Worm (Caenorhabditis elegans) whole organism, L2 larva: Measurements from ENCODE around the gene clec-78.

ENCODE experiments used
- C34F6.9 ChIP-seq: fragments of 150-350 bp; optimal IDR thresholded peaks from 2 replicates; lab custom pipeline; 2014; ENCODE audit warnings: missing biosample characterization, missing genetic modification characterization
- F13H6.1 ChIP-seq: sonication (generic microtip); optimal IDR thresholded peaks from 2 replicates; lab custom pipeline; 2016; ENCODE audit warnings: missing genetic modification characterization, missing compliant biosample characterization
- R02D3.7 ChIP-seq: fragments of 150-350 bp; optimal IDR thresholded peaks from 2 replicates; lab custom pipeline; 2014; ENCODE audit warnings: missing biosample characterization, missing genetic modification characterization
- Y55F3AM.14 ChIP-seq: fragments of 200-800 bp; sonication (Bioruptor generic); optimal IDR thresholded peaks from 2 replicates; lab custom pipeline; 2018; ENCODE audit warnings: mild to moderate bottlenecking, missing genetic modification characterization, missing compliant biosample characterization
- ZK546.5 ChIP-seq: sonication (generic microtip); optimal IDR thresholded peaks from 2 replicates; lab custom pipeline; 2017; ENCODE audit warnings: missing biosample characterization, missing genetic modification characterization
- alr-1 ChIP-seq: fragments of 150-350 bp; optimal IDR thresholded peaks from 2 replicates; lab custom pipeline; 2014; ENCODE audit warnings: missing biosample characterization, missing genetic modification characterization
- aly-2 ChIP-seq: fragments of 150-350 bp; optimal IDR thresholded peaks from 2 replicates; lab custom pipeline; 2014; ENCODE audit warnings: missing biosample characterization, missing genetic modification characterization
- ama-1 ChIP-seq: fragments of 150-350 bp; optimal IDR thresholded peaks from 2 replicates; lab custom pipeline; 2018; ENCODE audit warnings: inconsistent platforms
- blmp-1 ChIP-seq: sonication (generic microtip); optimal IDR thresholded peaks from 2 replicates; lab custom pipeline; 2017; ENCODE audit warnings: missing genetic modification characterization, mild to moderate bottlenecking, missing compliant biosample characterization, antibody characterized with exemption, moderate library complexity; ENCODE audit not compliant: insufficient read depth
- ceh-16 ChIP-seq: fragments of 150-350 bp; optimal IDR thresholded peaks from 2 replicates; lab custom pipeline; 2014; ENCODE audit warnings: missing biosample characterization, missing genetic modification characterization
- ceh-82 ChIP-seq: fragments of 150-350 bp; optimal IDR thresholded peaks from 2 replicates; lab custom pipeline; 2014; ENCODE audit warnings: missing biosample characterization, missing genetic modification characterization
- crh-2 ChIP-seq: sonication (generic microtip); optimal IDR thresholded peaks from 2 replicates; lab custom pipeline; 2017; ENCODE audit warnings: missing biosample characterization, missing genetic modification characterization
- dmd-4 ChIP-seq: sonication (generic microtip); optimal IDR thresholded peaks from 2 replicates; lab custom pipeline; 2017; ENCODE audit warnings: missing biosample characterization, missing genetic modification characterization
- egl-27 ChIP-seq: sonication (generic microtip); optimal IDR thresholded peaks from 3 replicates; lab custom pipeline; 2017; ENCODE audit warnings: missing biosample characterization, missing genetic modification reagents, missing genetic modification characterization
- elt-1 ChIP-seq: fragments of 150-350 bp; optimal IDR thresholded peaks from 2 replicates; lab custom pipeline; 2014; ENCODE audit warnings: missing biosample characterization, missing genetic modification characterization
- elt-3 ChIP-seq: sonication (generic microtip); optimal IDR thresholded peaks from 2 replicates; lab custom pipeline; 2017; ENCODE audit warnings: missing biosample characterization, missing genetic modification characterization
- fos-1 ChIP-seq: fragments of 150-350 bp; optimal IDR thresholded peaks from 2 replicates; lab custom pipeline; 2014; ENCODE audit warnings: missing biosample characterization, missing genetic modification characterization
- gmeb-1 ChIP-seq: fragments of 150-350 bp; optimal IDR thresholded peaks from 2 replicates; lab custom pipeline; 2014; ENCODE audit warnings: missing biosample characterization, missing genetic modification characterization
- lin-11 ChIP-seq: fragments of 150-350 bp; sonication (generic microtip); optimal IDR thresholded peaks from 2 replicates; lab custom pipeline; 2014; ENCODE audit warnings: missing biosample characterization, missing genetic modification characterization, inconsistent platforms, mixed read lengths
- lin-13 ChIP-seq: fragments of 150-350 bp; optimal IDR thresholded peaks from 2 replicates; lab custom pipeline; 2014; ENCODE audit warnings: missing biosample characterization, missing genetic modification reagents, missing genetic modification characterization
- lin-39 ChIP-seq: fragments of 150-350 bp; optimal IDR thresholded peaks from 2 replicates; lab custom pipeline; 2014; ENCODE audit warnings: missing biosample characterization, missing genetic modification reagents, missing genetic modification characterization
- lsy-2 ChIP-seq, 2 experiments: fragments of 150-350 bp in 1 of 2; sonication (generic microtip) in 1 of 2; optimal IDR thresholded peaks; 2 replicates each; lab custom pipeline; 2014 to 2017; ENCODE audit warnings: missing biosample characterization in 2 of 2, missing genetic modification characterization in 2 of 2
- mab-5 ChIP-seq: fragments of 150-350 bp; optimal IDR thresholded peaks from 2 replicates; lab custom pipeline; 2014; ENCODE audit warnings: missing biosample characterization, missing genetic modification characterization
- mbf-1 ChIP-seq: sonication (generic microtip); optimal IDR thresholded peaks from 2 replicates; lab custom pipeline; 2017; ENCODE audit warnings: missing biosample characterization, missing genetic modification characterization
- mdl-1 ChIP-seq, 2 experiments: fragments of 150-350 bp in 1 of 2; sonication (generic microtip) in 1 of 2; optimal IDR thresholded peaks; 2 replicates each; lab custom pipeline; 2017; ENCODE audit warnings: missing biosample characterization in 2 of 2, missing genetic modification characterization in 2 of 2
- nhr-10 ChIP-seq: sonication (generic microtip); optimal IDR thresholded peaks from 2 replicates; lab custom pipeline; 2017; ENCODE audit warnings: missing biosample characterization, missing genetic modification characterization
- nhr-11 ChIP-seq: fragments of 150-350 bp; optimal IDR thresholded peaks from 2 replicates; lab custom pipeline; 2014; ENCODE audit warnings: missing biosample characterization, missing genetic modification characterization
- nhr-12 ChIP-seq: fragments of 150-350 bp; optimal IDR thresholded peaks from 2 replicates; lab custom pipeline; 2014; ENCODE audit warnings: missing biosample characterization, missing genetic modification characterization
- nhr-129 ChIP-seq: fragments of 150-350 bp; optimal IDR thresholded peaks from 2 replicates; lab custom pipeline; 2014; ENCODE audit warnings: missing biosample characterization, missing genetic modification characterization
- nhr-21 ChIP-seq: fragments of 150-350 bp; optimal IDR thresholded peaks from 2 replicates; lab custom pipeline; 2014; ENCODE audit warnings: missing biosample characterization, missing genetic modification characterization
- nhr-23 ChIP-seq: fragments of 150-350 bp; optimal IDR thresholded peaks from 2 replicates; lab custom pipeline; 2014; ENCODE audit warnings: missing biosample characterization, missing genetic modification reagents, missing genetic modification characterization
- nhr-237 ChIP-seq: fragments of 150-350 bp; optimal IDR thresholded peaks from 2 replicates; lab custom pipeline; 2014; ENCODE audit warnings: missing biosample characterization, missing genetic modification characterization
- nhr-25 ChIP-seq: fragments of 150-350 bp; sonication (generic microtip); optimal IDR thresholded peaks from 3 replicates; lab custom pipeline; 2014; ENCODE audit warnings: missing biosample characterization, missing genetic modification characterization
- nhr-6 ChIP-seq: fragments of 150-350 bp; optimal IDR thresholded peaks from 2 replicates; lab custom pipeline; 2014; ENCODE audit warnings: missing biosample characterization, missing genetic modification characterization
- nhr-77 ChIP-seq: fragments of 150-350 bp; optimal IDR thresholded peaks from 2 replicates; lab custom pipeline; 2014; ENCODE audit warnings: missing biosample characterization, missing genetic modification characterization
- peb-1 ChIP-seq: fragments of 150-350 bp; optimal IDR thresholded peaks from 2 replicates; lab custom pipeline; 2014; ENCODE audit warnings: missing biosample characterization, missing genetic modification characterization
- sem-4 ChIP-seq: fragments of 150-350 bp; optimal IDR thresholded peaks from 2 replicates; lab custom pipeline; 2014; ENCODE audit warnings: missing biosample characterization, missing genetic modification reagents, missing genetic modification characterization
- skn-1 ChIP-seq: sonication (generic microtip); optimal IDR thresholded peaks from 2 replicates; lab custom pipeline; 2017; ENCODE audit warnings: missing biosample characterization, missing genetic modification characterization
- sma-3 ChIP-seq: sonication (generic microtip); optimal IDR thresholded peaks from 2 replicates; lab custom pipeline; 2016; ENCODE audit warnings: missing genetic modification reagents, missing genetic modification characterization, missing compliant biosample characterization
- sma-9 ChIP-seq, 2 experiments: fragments of 150-350 bp in 1 of 2; sonication (generic microtip) in 1 of 2; optimal IDR thresholded peaks; 2 replicates each; lab custom pipeline; 2014 to 2016; ENCODE audit warnings: missing genetic modification characterization in 2 of 2, mild to moderate bottlenecking in 1 of 2, missing biosample characterization in 1 of 2, missing compliant biosample characterization in 1 of 2, missing genetic modification reagents in 1 of 2, moderate library complexity in 1 of 2
- snpc-4 ChIP-seq: fragments of 150-350 bp; optimal IDR thresholded peaks from 2 replicates; lab custom pipeline; 2014; ENCODE audit warnings: missing biosample characterization, missing genetic modification characterization
- unc-39 ChIP-seq: fragments of 150-350 bp; optimal IDR thresholded peaks from 2 replicates; lab custom pipeline; 2014; ENCODE audit warnings: missing biosample characterization, missing genetic modification characterization
- unc-55 ChIP-seq: fragments of 150-350 bp; sonication (generic microtip); optimal IDR thresholded peaks from 3 replicates; lab custom pipeline; 2014; ENCODE audit warnings: missing biosample characterization, missing genetic modification reagents, missing genetic modification characterization
- unc-62 ChIP-seq: fragments of 150-350 bp; optimal IDR thresholded peaks from 2 replicates; lab custom pipeline; 2014; ENCODE audit warnings: missing biosample characterization, missing genetic modification reagents, missing genetic modification characterization
- zag-1 ChIP-seq: fragments of 150-350 bp; optimal IDR thresholded peaks from 2 replicates; lab custom pipeline; 2014; ENCODE audit warnings: missing biosample characterization, missing genetic modification characterization
- ztf-1 ChIP-seq: fragments of 200-800 bp; sonication (Bioruptor generic); conservative IDR thresholded peaks from 2 replicates; pipeline ENCODE4 v1.3.6; 2022; ENCODE audit warnings: missing genetic modification characterization, missing compliant biosample characterization
- ztf-11 ChIP-seq: sonication (generic microtip); optimal IDR thresholded peaks from 2 replicates; lab custom pipeline; 2017; ENCODE audit warnings: missing biosample characterization, missing genetic modification characterization
- ztf-4 ChIP-seq: fragments of 150-350 bp; optimal IDR thresholded peaks from 2 replicates; lab custom pipeline; 2014; ENCODE audit warnings: missing biosample characterization, missing genetic modification characterization

clec-78 gene

DNA sequence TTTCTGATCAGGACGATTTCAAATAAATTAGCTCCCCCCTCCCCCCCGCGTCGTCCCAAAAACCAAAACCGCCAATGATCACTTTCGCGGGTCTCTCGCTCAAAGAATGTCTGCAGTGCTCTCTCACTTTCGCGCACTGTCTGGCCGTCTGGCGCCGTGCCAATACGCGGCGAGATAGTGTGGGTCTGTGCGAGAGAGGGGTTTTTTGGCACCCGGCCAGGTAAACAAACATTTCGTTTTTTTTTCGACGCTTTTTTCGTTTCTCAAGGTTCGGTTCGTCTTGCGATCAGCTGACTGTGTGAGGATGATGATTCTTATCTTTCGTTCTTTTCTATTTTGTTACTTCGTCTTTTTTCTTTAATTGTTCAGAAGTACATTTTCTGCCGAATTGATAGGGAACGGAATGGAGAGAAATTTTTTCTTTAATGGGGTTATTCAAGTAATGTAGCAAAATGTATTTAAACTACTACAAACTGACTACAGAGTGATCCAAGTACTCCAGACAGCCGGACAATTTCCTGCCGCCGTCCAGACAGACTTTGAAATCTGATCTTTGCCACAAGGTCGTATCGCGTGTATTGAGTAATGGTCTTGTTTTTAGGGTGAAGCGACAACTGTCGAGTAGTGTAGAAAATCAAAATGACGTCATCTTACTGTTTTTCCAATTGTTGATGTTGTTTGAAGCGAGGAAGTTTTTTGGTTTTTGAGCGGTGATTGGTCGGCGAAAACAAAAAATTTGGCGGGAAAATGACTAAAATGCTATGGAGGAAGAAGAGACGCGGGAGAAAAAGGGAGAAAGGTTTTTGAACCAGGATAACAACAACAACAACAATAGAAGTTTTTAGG lies 35.5 kb downstream of the clec-78 start (continued):
- TF ChIP-seq peb-1 (tag; lab: Kevin White, UChicago) (no peak), nhr-21 (tag; lab: Kevin White, UChicago) (peak; percentile 19), nhr-129 (peak; percentile 51), mab-5 (tag; lab: Kevin White, UChicago) (peak; percentile 6), blmp-1 (tag; lab: Kevin White, UChicago) (peak; percentile 32), F13H6.1 (tag; lab: Kevin White, UChicago) (peak; percentile 92), ztf-11 (tag; lab: Kevin White, UChicago) (no peak), crh-2 (tag; lab: Kevin White, UChicago) (peak; percentile 73), snpc-4 (no peak), zag-1 (tag; lab: Kevin White, UChicago) (no peak), mdl-1 (tag; optimal IDR thresholded peaks at IDR 0.05; lab: Kevin White, UChicago) (peak; percentile 3 to 41), lsy-2 (tag; optimal IDR thresholded peaks at IDR 0.05; lab: Kevin White, UChicago) (peak; percentile 16 to 56), C34F6.9 (peak; percentile 41), nhr-23 (no peak), dmd-4 (tag; lab: Kevin White, UChicago) (no peak), ztf-1 (no peak), unc-55 (GFP tag; lab: Kevin White, UChicago) (peak; percentile 43)

DNA sequence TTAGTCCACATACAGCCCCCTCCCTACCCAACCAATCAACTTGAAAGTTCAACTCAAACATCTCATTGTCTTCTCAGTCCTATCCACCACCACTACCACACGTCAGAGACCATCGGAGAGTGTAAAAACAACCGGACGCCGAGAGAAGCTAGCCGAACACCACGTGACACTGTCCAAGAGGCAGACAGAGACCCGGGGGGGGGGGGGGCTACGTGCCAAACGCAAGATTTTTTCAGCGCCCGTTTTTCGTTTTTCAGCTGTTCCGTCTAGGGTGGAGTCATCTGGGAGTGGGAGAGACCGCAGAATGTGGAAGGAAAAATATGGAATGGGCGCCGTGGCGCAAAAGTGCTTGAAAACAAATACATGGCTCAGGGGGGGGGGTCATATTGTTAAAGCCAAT lies 37.0 kb downstream of the clec-78 start:
- TF ChIP-seq nhr-129 (peak; percentile 55), ceh-16 (tag; lab: Kevin White, UChicago) (peak; percentile 24), nhr-12 (tag; lab: Kevin White, UChicago) (no peak), nhr-10 (tag; lab: Kevin White, UChicago) (no peak), sma-3 (GFP tag; lab: Kevin White, UChicago) (peak; percentile 65), nhr-237 (tag; lab: Kevin White, UChicago) (no peak), peb-1 (tag; lab: Kevin White, UChicago) (no peak), ztf-11 (tag; lab: Kevin White, UChicago) (no peak), nhr-21 (tag; lab: Kevin White, UChicago) (peak; percentile 63), mbf-1 (tag; lab: Kevin White, UChicago) (no peak), lin-39 (tag; lab: Kevin White, UChicago) (no peak), nhr-11 (no peak), alr-1 (no peak), aly-2 (no peak), F13H6.1 (tag; lab: Kevin White, UChicago) (peak; percentile 87), skn-1 (tag; lab: Kevin White, UChicago) (no peak), ztf-1 (no peak), ama-1 (lab: Kevin White, UChicago) (peak; percentile 55), blmp-1 (tag; lab: Kevin White, UChicago) (peak; percentile 35), sma-9 (GFP tag; optimal IDR thresholded peaks at IDR 0.05; lab: Kevin White, UChicago) (peak; percentile 89), sma-9 (tag; optimal IDR thresholded peaks at IDR 0.05; lab: Kevin White, UChicago) (no peak), elt-3 (tag; lab: Kevin White, UChicago) (no peak), nhr-23 (no peak), lin-11 (tag; lab: Kevin White, UChicago) (peak; percentile 46), nhr-6 (no peak), ZK546.5 (no peak), dmd-4 (tag; lab: Kevin White, UChicago) (no peak), unc-62 (GFP tag; lab: Kevin White, UChicago) (no peak), nhr-25 (tag; lab: Kevin White, UChicago) (peak; percentile 87), gmeb-1 (no peak), unc-39 (tag; lab: Kevin White, UChicago) (no peak), nhr-77 (tag; lab: Kevin White, UChicago) (no peak), lin-13 (GFP tag; lab: Kevin White, UChicago) (peak; percentile 16), Y55F3AM.14 (GFP tag; lab: Kevin White, UChicago) (peak; percentile 48), sem-4 (tag; lab: Kevin White, UChicago) (peak; percentile 82), mab-5 (tag; lab: Kevin White, UChicago) (peak; percentile 6), zag-1 (tag; lab: Kevin White, UChicago) (no peak), crh-2 (tag; lab: Kevin White, UChicago) (peak; percentile 54), ceh-82 (no peak), C34F6.9 (peak; percentile 63), ztf-4 (peak; percentile 41), snpc-4 (no peak), mdl-1 (tag; optimal IDR thresholded peaks at IDR 0.05; lab: Kevin White, UChicago) (peak; percentile 94 to 95), R02D3.7 (no peak), unc-55 (GFP tag; lab: Kevin White, UChicago) (peak; percentile 35), egl-27 (tag; lab: Kevin White, UChicago) (peak; percentile 24), elt-1 (tag; lab: Kevin White, UChicago) (no peak), fos-1 (tag; lab: Kevin White, UChicago) (no peak), lsy-2 (tag; optimal IDR thresholded peaks at IDR 0.05; lab: Kevin White, UChicago) (peak in 1 of 2 experiments; percentile 65)
